Fruit fly (Drosophila melanogaster) whole organism, embryonic: ENCODE data around the gene CG17652.

ENCODE experiments used
- Asciz ChIP-seq: fragments of 200-800 bp; sonication (Bioruptor generic); optimal IDR thresholded peaks from 2 replicates; lab custom pipeline; 2017; ENCODE audit warnings: missing biosample characterization, mild to moderate bottlenecking, missing genetic modification characterization, missing genetic modification reagents
- Bdp1 ChIP-seq: fragments of 200-800 bp; sonication (Bioruptor generic); optimal IDR thresholded peaks from 3 replicates; lab custom pipeline; 2016; ENCODE audit warnings: missing biosample characterization, missing genetic modification characterization
- CG10565 ChIP-seq: fragments of 200-800 bp; sonication (Bioruptor generic); optimal IDR thresholded peaks from 3 replicates; lab custom pipeline; 2016; ENCODE audit warnings: missing biosample characterization, mild to moderate bottlenecking, missing genetic modification characterization
- CG12104 ChIP-seq: fragments of 200-800 bp; sonication (Bioruptor generic); optimal IDR thresholded peaks from 3 replicates; lab custom pipeline; 2016; ENCODE audit warnings: missing biosample characterization, missing genetic modification characterization
- CG1233 ChIP-seq: fragments of 200-800 bp; sonication (Bioruptor generic); optimal IDR thresholded peaks from 4 replicates; lab custom pipeline; 2018; ENCODE audit warnings: missing biosample characterization, mild to moderate bottlenecking, missing genetic modification characterization
- CG14050 ChIP-seq: fragments of 200-800 bp; sonication (Bioruptor generic); IDR thresholded peaks from 3 replicates; pipeline ENCODE4 v1.3.6; 2022; ENCODE audit warnings: missing biosample characterization, missing genetic modification characterization
- CG15696 ChIP-seq: fragments of 200-800 bp; sonication (Bioruptor generic); optimal IDR thresholded peaks from 2 replicates; lab custom pipeline; 2019; ENCODE audit warnings: missing biosample characterization, mild to moderate bottlenecking, missing genetic modification characterization, moderate library complexity
- CG16779 ChIP-seq: fragments of 200-800 bp; sonication (Bioruptor generic); IDR thresholded peaks from 2 replicates; pipeline ENCODE4 v1.3.6; 2022; ENCODE audit warnings: missing biosample characterization, missing genetic modification characterization
- CG17186 ChIP-seq: fragments of 200-800 bp; sonication (Bioruptor generic); optimal IDR thresholded peaks from 3 replicates; lab custom pipeline; 2017; ENCODE audit warnings: missing biosample characterization, missing genetic modification reagents, missing genetic modification characterization
- CG2712 ChIP-seq: fragments of 200-800 bp; optimal IDR thresholded peaks from 3 replicates; lab custom pipeline; 2019; ENCODE audit warnings: missing biosample characterization, mild to moderate bottlenecking, missing genetic modification characterization, moderate library complexity
- CG33213 ChIP-seq: fragments of 200-800 bp; sonication (Bioruptor generic); optimal IDR thresholded peaks from 3 replicates; lab custom pipeline; 2016; ENCODE audit warnings: missing biosample characterization, missing genetic modification characterization
- CG34422 ChIP-seq: fragments of 200-800 bp; sonication (Bioruptor generic); IDR thresholded peaks from 3 replicates; pipeline ENCODE4 v1.3.6; 2022; ENCODE audit warnings: missing biosample characterization, missing genetic modification characterization
- CG5180 ChIP-seq: fragments of 200-800 bp; sonication (Bioruptor generic); optimal IDR thresholded peaks from 3 replicates; lab custom pipeline; 2017; ENCODE audit warnings: missing biosample characterization, missing genetic modification characterization, mild to moderate bottlenecking, moderate library complexity, missing genetic modification reagents
- CG5245 ChIP-seq: fragments of 200-800 bp; sonication (Bioruptor generic); optimal IDR thresholded peaks from 3 replicates; lab custom pipeline; 2016; ENCODE audit warnings: missing biosample characterization, missing genetic modification characterization
- CG6791 ChIP-seq: fragments of 200-800 bp; sonication (Bioruptor generic); IDR thresholded peaks from 3 replicates; pipeline ENCODE4 v1.3.6; 2022; ENCODE audit warnings: missing biosample characterization, missing genetic modification characterization; ENCODE audit not compliant: partially characterized antibody
- CG8944 ChIP-seq: fragments of 200-800 bp; sonication (Bioruptor generic); optimal IDR thresholded peaks from 3 replicates; lab custom pipeline; 2016; ENCODE audit warnings: missing biosample characterization, missing genetic modification characterization
- CG9727 ChIP-seq: fragments of 200-800 bp; sonication (Bioruptor generic); optimal IDR thresholded peaks from 3 replicates; lab custom pipeline; 2017; ENCODE audit warnings: missing biosample characterization, mild to moderate bottlenecking, missing genetic modification characterization
- CoRest ChIP-seq: fragments of 200-800 bp; sonication (Bioruptor generic); optimal IDR thresholded peaks from 3 replicates; lab custom pipeline; 2018; ENCODE audit warnings: missing biosample characterization, mild to moderate bottlenecking, missing genetic modification characterization, moderate library complexity
- Deaf1 ChIP-seq: fragments of 200-800 bp; optimal IDR thresholded peaks from 3 replicates; lab custom pipeline; 2019; ENCODE audit warnings: missing biosample characterization, mild to moderate bottlenecking, missing genetic modification characterization, moderate library complexity
- HHEX ChIP-seq: fragments of 200-800 bp; sonication (Bioruptor generic); optimal IDR thresholded peaks from 3 replicates; lab custom pipeline; 2017; ENCODE audit warnings: missing biosample characterization, mild to moderate bottlenecking, missing genetic modification characterization, missing genetic modification reagents
- HLH3B ChIP-seq: fragments of 200-800 bp; sonication (Bioruptor generic); IDR thresholded peaks from 2 replicates; pipeline ENCODE4 v1.3.6; 2022; ENCODE audit warnings: missing biosample characterization, missing genetic modification characterization
- HLHmδ ChIP-seq: fragments of 200-800 bp; sonication (Bioruptor generic); optimal IDR thresholded peaks from 2 replicates; lab custom pipeline; 2018; ENCODE audit warnings: missing biosample characterization, mild to moderate bottlenecking, missing genetic modification characterization, moderate library complexity
- Hey ChIP-seq: fragments of 200-800 bp; sonication (Bioruptor generic); optimal IDR thresholded peaks from 3 replicates; lab custom pipeline; 2018; ENCODE audit warnings: missing biosample characterization, mild to moderate bottlenecking, missing genetic modification characterization
- HmgD ChIP-seq: fragments of 200-800 bp; sonication (Bioruptor generic); optimal IDR thresholded peaks from 3 replicates; lab custom pipeline; 2016; ENCODE audit warnings: missing biosample characterization, missing genetic modification characterization
- Hr3 ChIP-seq: fragments of 200-800 bp; sonication (Bioruptor generic); optimal IDR thresholded peaks from 3 replicates; lab custom pipeline; 2016; ENCODE audit warnings: missing biosample characterization, missing genetic modification characterization
- Hr78 ChIP-seq, 2 experiments: fragments of 200-800 bp in 1 of 2; fragments of >200 bp in 1 of 2; sonication (Bioruptor generic) in 1 of 2; optimal IDR thresholded peaks; 2 replicates each; lab custom pipeline; 2017 to 2019; ENCODE audit warnings: missing biosample characterization in 2 of 2, missing genetic modification characterization in 2 of 2, mild to moderate bottlenecking in 1 of 2, moderate library complexity in 1 of 2
- Mad ChIP-seq: fragments of 200-800 bp; sonication (Bioruptor generic); optimal IDR thresholded peaks from 2 replicates; lab custom pipeline; 2016; ENCODE audit warnings: missing biosample characterization, missing genetic modification characterization
- Med ChIP-seq: fragments of 200-800 bp; sonication (Bioruptor generic); peaks from one replicate; lab custom pipeline; 2016; ENCODE audit warnings: missing biosample characterization, missing genetic modification characterization, mild to moderate bottlenecking, inconsistent platforms, moderate library complexity
- Oaz ChIP-seq: fragments of 200-800 bp; sonication (Bioruptor generic); IDR thresholded peaks from 2 replicates; pipeline ENCODE4 v1.3.6; 2022; ENCODE audit warnings: missing biosample characterization, missing genetic modification characterization
- Ravus ChIP-seq: fragments of 200-800 bp; sonication (Bioruptor generic); IDR thresholded peaks from 2 replicates; pipeline ENCODE4 v1.3.6; 2022; ENCODE audit warnings: missing biosample characterization, missing genetic modification characterization
- abd-A ChIP-seq: fragments of 200-800 bp; sonication (Bioruptor generic); optimal IDR thresholded peaks from 3 replicates; lab custom pipeline; 2019; ENCODE audit warnings: missing biosample characterization, mild to moderate bottlenecking, missing genetic modification characterization, moderate library complexity
- ase ChIP-seq: fragments of 200-800 bp; sonication (Bioruptor generic); IDR thresholded peaks from 3 replicates; pipeline ENCODE4 v1.3.6; 2022; ENCODE audit warnings: missing biosample characterization, missing genetic modification characterization
- ash1 ChIP-seq: fragments of 200-800 bp; sonication (Bioruptor generic); optimal IDR thresholded peaks from 2 replicates; lab custom pipeline; 2018; ENCODE audit warnings: missing biosample characterization, mild to moderate bottlenecking, missing genetic modification characterization
- bigmax ChIP-seq: fragments of 200-800 bp; sonication (Bioruptor generic); optimal IDR thresholded peaks from 2 replicates; lab custom pipeline; 2018; ENCODE audit warnings: missing biosample characterization, mild to moderate bottlenecking, missing genetic modification characterization
- dimm ChIP-seq: fragments of 200-800 bp; sonication (Bioruptor generic); IDR thresholded peaks from 2 replicates; pipeline ENCODE4 v1.3.6; 2022; ENCODE audit warnings: missing biosample characterization, missing genetic modification characterization
- gem ChIP-seq: fragments of 200-800 bp; sonication (Bioruptor generic); optimal IDR thresholded peaks from 2 replicates; lab custom pipeline; 2019; ENCODE audit warnings: missing biosample characterization, mild to moderate bottlenecking, missing genetic modification characterization, moderate library complexity
- gfzf ChIP-seq: fragments of 200-800 bp; sonication (Bioruptor generic); optimal IDR thresholded peaks from 2 replicates; lab custom pipeline; 2016; ENCODE audit warnings: missing biosample characterization, mild to moderate bottlenecking, missing genetic modification characterization, moderate library complexity
- h ChIP-seq: fragments of >200 bp; optimal IDR thresholded peaks from 2 replicates; lab custom pipeline; 2017
- jumu ChIP-seq: fragments of 200-800 bp; sonication (Bioruptor generic); optimal IDR thresholded peaks from 3 replicates; lab custom pipeline; 2016; ENCODE audit warnings: missing biosample characterization, missing genetic modification characterization
- kay ChIP-seq: fragments of 200-800 bp; sonication (Bioruptor generic); optimal IDR thresholded peaks from 2 replicates; lab custom pipeline; 2016; ENCODE audit warnings: missing biosample characterization, missing genetic modification characterization
- lmd ChIP-seq: fragments of 200-800 bp; sonication (Bioruptor generic); IDR thresholded peaks from 2 replicates; pipeline ENCODE4 v1.3.6; 2022; ENCODE audit warnings: missing biosample characterization, missing genetic modification characterization
- nau ChIP-seq: fragments of 200-800 bp; sonication (Bioruptor generic); optimal IDR thresholded peaks from 3 replicates; lab custom pipeline; 2017; ENCODE audit warnings: missing biosample characterization, mild to moderate bottlenecking, missing genetic modification characterization, missing genetic modification reagents
- nom ChIP-seq: fragments of 200-800 bp; sonication (Bioruptor generic); optimal IDR thresholded peaks from 2 replicates; lab custom pipeline; 2017; ENCODE audit warnings: missing biosample characterization, missing genetic modification characterization, mild to moderate bottlenecking, moderate library complexity, missing genetic modification reagents
- pros ChIP-seq: fragments of 200-800 bp; sonication (Bioruptor generic); optimal IDR thresholded peaks from 3 replicates; lab custom pipeline; 2019; ENCODE audit warnings: missing biosample characterization, mild to moderate bottlenecking, missing genetic modification characterization, moderate library complexity
- repo ChIP-seq: fragments of 200-800 bp; sonication (Bioruptor generic); optimal IDR thresholded peaks from 2 replicates; lab custom pipeline; 2016; ENCODE audit warnings: missing biosample characterization, missing genetic modification characterization
- slp2 ChIP-seq: fragments of 200-800 bp; sonication (Bioruptor generic); optimal IDR thresholded peaks from 2 replicates; lab custom pipeline; 2016; ENCODE audit warnings: missing biosample characterization, missing genetic modification characterization
- sr ChIP-seq: fragments of 200-800 bp; sonication (Bioruptor generic); IDR thresholded peaks from 3 replicates; pipeline ENCODE4 v1.3.6; 2022; ENCODE audit warnings: missing biosample characterization, missing genetic modification characterization
- stc ChIP-seq: fragments of 200-800 bp; sonication (Bioruptor generic); IDR thresholded peaks from 2 replicates; pipeline ENCODE4 v1.3.6; 2022; ENCODE audit warnings: missing biosample characterization, missing genetic modification characterization
- twi ChIP-seq: fragments of 200-800 bp; optimal IDR thresholded peaks from 2 replicates; lab custom pipeline; 2019; ENCODE audit warnings: missing biosample characterization, mild to moderate bottlenecking, missing genetic modification characterization, moderate library complexity
- unc-4 ChIP-seq: fragments of 200-800 bp; sonication (Bioruptor generic); IDR thresholded peaks from 2 replicates; pipeline ENCODE4 v1.3.6; 2022; ENCODE audit warnings: missing biosample characterization, missing genetic modification characterization; ENCODE audit not compliant: partially characterized antibody

Gene CG17652

DNA sequence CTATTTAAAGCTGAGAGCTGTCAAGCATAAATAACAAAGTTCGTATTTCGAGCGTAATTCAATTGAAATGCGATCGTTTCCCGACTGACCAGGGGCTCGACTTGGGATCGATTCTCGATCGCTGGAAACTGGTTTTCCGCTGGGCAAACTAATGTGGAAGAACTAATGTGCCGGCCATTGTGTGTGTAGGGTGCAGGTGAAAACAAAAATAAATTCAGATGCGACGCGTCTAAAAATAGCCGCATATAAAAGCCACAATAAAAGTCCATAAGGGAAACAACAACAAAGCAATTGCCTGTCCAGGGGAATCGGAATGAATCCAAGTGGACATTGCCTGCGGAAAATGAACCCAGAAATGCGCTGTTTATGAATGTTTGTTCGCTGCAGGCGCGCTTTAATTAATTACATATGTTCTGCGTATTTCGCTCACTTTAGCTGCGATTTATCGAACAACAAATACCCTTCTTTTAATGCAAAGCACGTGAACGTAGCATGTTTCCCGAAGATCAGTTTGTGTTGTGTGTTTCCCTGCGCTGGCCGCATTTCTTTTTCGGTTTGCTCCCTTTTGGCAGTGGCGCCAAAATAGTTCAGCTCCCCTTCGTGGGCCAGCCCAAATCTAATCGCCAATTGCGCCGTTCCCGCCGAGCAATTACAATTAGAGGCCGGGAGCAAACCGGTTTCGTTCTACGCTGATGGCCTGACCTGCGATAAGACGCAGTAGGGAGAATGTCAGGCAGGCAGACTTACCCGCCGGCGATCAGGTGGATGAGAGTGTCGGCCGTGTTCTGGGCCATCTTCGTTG lies 8.8 kb downstream of the CG17652 start (continued):
- TF ChIP-seq CG8944 (GFP tag; lab: Kevin White, UChicago), result peak; percentile 35
- no peak for TF ChIP-seq Ravus (GFP tag; lab: Robert Waterston, UW)
- TF ChIP-seq gfzf (GFP tag; lab: Kevin White, UChicago), result no peak
- TF ChIP-seq Mad (GFP tag; lab: Kevin White, UChicago), result no peak
- no peak for TF ChIP-seq bigmax (GFP tag; lab: Kevin White, UChicago)
- TF ChIP-seq Med, result peak; percentile 74
- no peak for TF ChIP-seq CG15696 (tag; lab: Kevin White, UChicago)
- no peak for TF ChIP-seq CG14050 (GFP tag; lab: Robert Waterston, UW)
- TF ChIP-seq ash1, result no peak
- no peak for TF ChIP-seq CG34422 (GFP tag; lab: Robert Waterston, UW)
- TF ChIP-seq lmd, result no peak; the same call in 1 of the 2 replicates
- TF ChIP-seq CG5180, result no peak
- peak; percentile 52 for TF ChIP-seq twi (tag; lab: Kevin White, UChicago)
- TF ChIP-seq CG6791 (GFP tag; lab: Robert Waterston, UW), result no peak
- TF ChIP-seq CG9727 (GFP tag; lab: Kevin White, UChicago), result no peak
- peak; percentile 36 for TF ChIP-seq nom (GFP tag; lab: Kevin White, UChicago)
- peak; percentile 37 for TF ChIP-seq Deaf1
- TF ChIP-seq repo, result no peak
- TF ChIP-seq Oaz (GFP tag; lab: Robert Waterston, UW), result no peak
- no peak for TF ChIP-seq CG5245 (GFP tag; lab: Kevin White, UChicago)
- peak; percentile 8 for TF ChIP-seq CG12104 (GFP tag; lab: Kevin White, UChicago)
- no peak for TF ChIP-seq Bdp1 (GFP tag; lab: Kevin White, UChicago)
- no peak for TF ChIP-seq CG17186 (GFP tag; lab: Kevin White, UChicago)
- TF ChIP-seq Asciz (GFP tag; lab: Kevin White, UChicago), result peak; percentile 14
- peak; percentile 23 for TF ChIP-seq CoRest (tag; lab: Kevin White, UChicago)
- TF ChIP-seq dimm (GFP tag; lab: Robert Waterston, UW), result no peak
- no peak for TF ChIP-seq unc-4 (GFP tag; lab: Robert Waterston, UW)
- peak; percentile 20 for TF ChIP-seq slp2 (GFP tag; lab: Kevin White, UChicago)
- TF ChIP-seq nau, result no peak
- no peak for TF ChIP-seq Hey (tag; lab: Kevin White, UChicago)
- peak; percentile 70 for TF ChIP-seq abd-A
- TF ChIP-seq stc (GFP tag; lab: Robert Waterston, UW), result no peak
- TF ChIP-seq h (lab: Kevin White, UChicago), result no peak
- no peak for TF ChIP-seq pros (GFP tag; lab: Kevin White, UChicago)
- TF ChIP-seq CG16779 (GFP tag; lab: Robert Waterston, UW), result no peak
- TF ChIP-seq gem (tag; lab: Kevin White, UChicago), result peak; percentile 49
- peak; percentile 24 for TF ChIP-seq CG2712 (tag; lab: Kevin White, UChicago)
- TF ChIP-seq Hr78 (GFP tag; optimal IDR thresholded peaks at IDR 0.05; lab: Kevin White, UChicago), result no peak
- peak; percentile 14 for TF ChIP-seq CG1233 (GFP tag; lab: Kevin White, UChicago)
- TF ChIP-seq HHEX (GFP tag; lab: Kevin White, UChicago), result no peak
- TF ChIP-seq HLHmδ (GFP tag; lab: Kevin White, UChicago), result peak; percentile 9
- no peak for TF ChIP-seq ase (GFP tag; lab: Robert Waterston, UW)
- no peak for TF ChIP-seq kay (GFP tag; lab: Kevin White, UChicago)
- no peak for TF ChIP-seq sr (GFP tag; lab: Robert Waterston, UW)
- TF ChIP-seq Hr3, result no peak
- no peak for TF ChIP-seq CG10565 (GFP tag; lab: Kevin White, UChicago)
- TF ChIP-seq HLH3B, result no peak
- TF ChIP-seq jumu (GFP tag; lab: Kevin White, UChicago), result no peak
- TF ChIP-seq CG33213 (GFP tag; lab: Kevin White, UChicago), result no peak
- no peak for TF ChIP-seq HmgD (GFP tag; lab: Kevin White, UChicago)
